Fruit fly (Drosophila melanogaster): Measurements from ENCODE around the gene CLIP-190.

Gene CLIP-190

dm6 chr2L:17384331-17385220 is at the start of gene CLIP-190 (continued):
- TF ChIP-seq CG6683 (GFP tag; optimal IDR thresholded peaks at IDR 0.05) (no peak), disco-r (GFP tag; optimal IDR thresholded peaks at IDR 0.05) (no peak), kni (GFP tag; optimal IDR thresholded peaks at IDR 0.05) (no peak), CG3065 (GFP tag; optimal IDR thresholded peaks at IDR 0.05) (peak; percentile 29), inv (GFP tag; IDR thresholded peaks at IDR 0.05; ENCODE audit: partially characterized antibody) (peak; percentile 32; the same call in 1 of the 2 replicates), CG2199 (GFP tag; IDR thresholded peaks at IDR 0.05) (no peak), tio (GFP tag; optimal IDR thresholded peaks at IDR 0.05) (no peak), CG4707 (GFP tag; optimal IDR thresholded peaks at IDR 0.05) (no peak), MBD-R2 (GFP tag; IDR thresholded peaks at IDR 0.05) (no peak), tup (GFP tag; optimal IDR thresholded peaks at IDR 0.05) (no peak), CG8765 (GFP tag; IDR thresholded peaks at IDR 0.05) (no peak), wdn (GFP tag; IDR thresholded peaks at IDR 0.05) (no peak), CG34422 (GFP tag; IDR thresholded peaks at IDR 0.05) (peak; percentile 70; the same call in 2 of the 3 replicates), fd3F (GFP tag; optimal IDR thresholded peaks at IDR 0.05) (no peak), Drgx (GFP tag; IDR thresholded peaks at IDR 0.05) (no peak), CG32772 (GFP tag; IDR thresholded peaks at IDR 0.05) (no peak), yki (optimal IDR thresholded peaks at IDR 0.05) (no peak), CG13624 (GFP tag; optimal IDR thresholded peaks at IDR 0.05) (peak; percentile 30), ci (GFP tag; IDR thresholded peaks at IDR 0.05) (no peak; the same call in 2 of the 3 replicates), CG7928 (GFP tag; optimal IDR thresholded peaks at IDR 0.05) (no peak), al (GFP tag; IDR thresholded peaks at IDR 0.05) (no peak), CG15269 (tag; optimal IDR thresholded peaks at IDR 0.05) (no peak), CG11456 (GFP tag; IDR thresholded peaks at IDR 0.05) (0 out of 3 replicates have a peak, but pooled peaks have one; percentile 62), Bgb (GFP tag; IDR thresholded peaks at IDR 0.05; ENCODE audit: partially characterized antibody) (peak; percentile 81), CG14441 (GFP tag; IDR thresholded peaks at IDR 0.05) (no peak), CG10565 (GFP tag; optimal IDR thresholded peaks at IDR 0.05) (no peak), vfl (GFP tag; optimal IDR thresholded peaks at IDR 0.05) (no peak), Aef1 (GFP tag; IDR thresholded peaks at IDR 0.05) (peak; percentile 89), fru (optimal IDR thresholded peaks at IDR 0.05) (no peak), gcm2 (GFP tag; optimal IDR thresholded peaks at IDR 0.05) (no peak), Ptx1 (GFP tag; IDR thresholded peaks at IDR 0.05) (no peak), CG14014 (GFP tag; IDR thresholded peaks at IDR 0.05) (no peak), Hand (GFP tag; optimal IDR thresholded peaks at IDR 0.05) (no peak), Blimp-1 (GFP tag; optimal IDR thresholded peaks at IDR 0.05) (no peak), CG11723 (GFP tag; optimal IDR thresholded peaks at IDR 0.05) (no peak), dan (GFP tag; IDR thresholded peaks at IDR 0.05) (no peak), ro (GFP tag; IDR thresholded peaks at IDR 0.05) (no peak), peb (GFP tag; IDR thresholded peaks at IDR 0.05) (no peak), dmrt99B (tag; optimal IDR thresholded peaks at IDR 0.05) (no peak), Optix (GFP tag; IDR thresholded peaks at IDR 0.05) (no peak), Sry-β (GFP tag; optimal IDR thresholded peaks at IDR 0.05) (no peak), bcd (GFP tag; optimal IDR thresholded peaks at IDR 0.05) (no peak), CG10543 (GFP tag; optimal IDR thresholded peaks at IDR 0.05) (no peak), chm (GFP tag; IDR thresholded peaks at IDR 0.05) (no peak), cg (GFP tag; optimal IDR thresholded peaks at IDR 0.05) (peak; percentile 62), Oli (tag; optimal IDR thresholded peaks at IDR 0.05) (peak; percentile 2), dpn (GFP tag; optimal IDR thresholded peaks at IDR 0.05) (peak; percentile 8 to 26), da (GFP tag; optimal IDR thresholded peaks at IDR 0.05) (no peak), ase (GFP tag; IDR thresholded peaks at IDR 0.05) (no peak), Nf-YA (GFP tag; IDR thresholded peaks at IDR 0.05) (no peak), NFAT (GFP tag; IDR thresholded peaks at IDR 0.05) (no peak)
